Worm (Caenorhabditis elegans) whole organism, L2 larva: Measurements from ENCODE around the gene F18H3.1.

Source experiments
- R02D3.7 ChIP-seq: fragments of 150-350 bp; optimal IDR thresholded peaks from 2 replicates; lab custom pipeline; 2014; ENCODE audit warnings: missing biosample characterization, missing genetic modification characterization
- ama-1 ChIP-seq: fragments of 150-350 bp; optimal IDR thresholded peaks from 2 replicates; lab custom pipeline; 2018; ENCODE audit warnings: inconsistent platforms
- dmd-4 ChIP-seq: sonication (generic microtip); optimal IDR thresholded peaks from 2 replicates; lab custom pipeline; 2017; ENCODE audit warnings: missing biosample characterization, missing genetic modification characterization
- elt-3 ChIP-seq: sonication (generic microtip); optimal IDR thresholded peaks from 2 replicates; lab custom pipeline; 2017; ENCODE audit warnings: missing biosample characterization, missing genetic modification characterization
- lsy-2 ChIP-seq, 2 experiments: fragments of 150-350 bp in 1 of 2; sonication (generic microtip) in 1 of 2; optimal IDR thresholded peaks; 2 replicates each; lab custom pipeline; 2014 to 2017; ENCODE audit warnings: missing biosample characterization in 2 of 2, missing genetic modification characterization in 2 of 2
- nhr-12 ChIP-seq: fragments of 150-350 bp; optimal IDR thresholded peaks from 2 replicates; lab custom pipeline; 2014; ENCODE audit warnings: missing biosample characterization, missing genetic modification characterization
- nhr-23 ChIP-seq: fragments of 150-350 bp; optimal IDR thresholded peaks from 2 replicates; lab custom pipeline; 2014; ENCODE audit warnings: missing biosample characterization, missing genetic modification reagents, missing genetic modification characterization
- nhr-237 ChIP-seq: fragments of 150-350 bp; optimal IDR thresholded peaks from 2 replicates; lab custom pipeline; 2014; ENCODE audit warnings: missing biosample characterization, missing genetic modification characterization
- sem-4 ChIP-seq: fragments of 150-350 bp; optimal IDR thresholded peaks from 2 replicates; lab custom pipeline; 2014; ENCODE audit warnings: missing biosample characterization, missing genetic modification reagents, missing genetic modification characterization
- snpc-4 ChIP-seq: fragments of 150-350 bp; optimal IDR thresholded peaks from 2 replicates; lab custom pipeline; 2014; ENCODE audit warnings: missing biosample characterization, missing genetic modification characterization
- ztf-11 ChIP-seq: sonication (generic microtip); optimal IDR thresholded peaks from 2 replicates; lab custom pipeline; 2017; ENCODE audit warnings: missing biosample characterization, missing genetic modification characterization
- ztf-4 ChIP-seq: fragments of 150-350 bp; optimal IDR thresholded peaks from 2 replicates; lab custom pipeline; 2014; ENCODE audit warnings: missing biosample characterization, missing genetic modification characterization

DNA sequence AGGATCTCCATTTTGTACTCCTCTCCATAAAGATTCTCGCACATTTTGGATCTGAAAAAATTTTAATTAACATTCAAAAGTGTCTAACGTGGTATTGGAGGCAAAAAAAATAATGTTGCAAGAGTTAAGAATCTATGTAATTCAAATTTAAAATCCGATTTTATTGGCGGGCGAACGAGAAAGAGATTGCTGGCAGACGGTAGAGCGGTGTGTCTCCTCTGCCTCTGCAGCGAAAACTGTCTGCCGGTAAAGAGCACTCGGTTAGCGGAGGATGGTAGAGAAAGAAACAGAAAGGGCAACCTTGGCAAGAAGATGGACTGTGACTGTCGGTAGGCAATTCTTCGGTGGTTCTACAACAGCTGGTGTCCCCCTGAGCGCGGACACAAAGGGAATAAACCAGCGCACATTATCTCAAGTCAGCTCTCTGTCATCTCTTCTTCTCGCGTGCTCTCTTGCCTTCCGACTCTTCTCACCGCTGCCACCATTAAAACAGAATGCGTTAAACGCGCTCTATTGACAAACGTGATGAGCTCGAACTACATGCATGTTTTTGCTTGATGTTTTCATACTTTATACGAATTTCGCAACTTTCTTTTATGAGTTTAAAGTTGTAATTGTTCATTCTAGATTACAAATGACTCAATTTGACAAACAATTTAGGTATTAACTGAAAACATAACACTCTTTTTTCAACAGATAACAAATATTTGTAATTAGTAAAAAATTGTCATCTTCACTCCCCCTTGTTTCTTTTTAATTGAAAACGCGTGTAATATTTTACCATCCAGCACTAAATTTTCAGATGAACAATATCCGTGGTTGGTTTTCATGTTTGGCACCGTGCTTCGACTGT lies at the start of gene F18H3.1, which contains the start of gene cdk-4:
- TF ChIP-seq nhr-12 (tag; lab: Kevin White, UChicago) (no peak), lsy-2 (tag; optimal IDR thresholded peaks at IDR 0.05; lab: Kevin White, UChicago) (peak in 1 of 2 experiments; percentile 52), elt-3 (tag; lab: Kevin White, UChicago) (no peak), snpc-4 (tag; lab: Kevin White, UChicago) (no peak), ztf-11 (no peak), R02D3.7 (tag; lab: Kevin White, UChicago) (no peak), nhr-23 (tag; lab: Kevin White, UChicago) (no peak), ztf-4 (tag; lab: Kevin White, UChicago) (no peak), nhr-237 (tag; lab: Kevin White, UChicago) (no peak), ama-1 (lab: Kevin White, UChicago) (no peak), sem-4 (tag; lab: Kevin White, UChicago) (peak; percentile 52), dmd-4 (no peak)
